Fruit fly (Drosophila melanogaster): Measurements from ENCODE around the gene CG17294.

Gene CG17294

DNA sequence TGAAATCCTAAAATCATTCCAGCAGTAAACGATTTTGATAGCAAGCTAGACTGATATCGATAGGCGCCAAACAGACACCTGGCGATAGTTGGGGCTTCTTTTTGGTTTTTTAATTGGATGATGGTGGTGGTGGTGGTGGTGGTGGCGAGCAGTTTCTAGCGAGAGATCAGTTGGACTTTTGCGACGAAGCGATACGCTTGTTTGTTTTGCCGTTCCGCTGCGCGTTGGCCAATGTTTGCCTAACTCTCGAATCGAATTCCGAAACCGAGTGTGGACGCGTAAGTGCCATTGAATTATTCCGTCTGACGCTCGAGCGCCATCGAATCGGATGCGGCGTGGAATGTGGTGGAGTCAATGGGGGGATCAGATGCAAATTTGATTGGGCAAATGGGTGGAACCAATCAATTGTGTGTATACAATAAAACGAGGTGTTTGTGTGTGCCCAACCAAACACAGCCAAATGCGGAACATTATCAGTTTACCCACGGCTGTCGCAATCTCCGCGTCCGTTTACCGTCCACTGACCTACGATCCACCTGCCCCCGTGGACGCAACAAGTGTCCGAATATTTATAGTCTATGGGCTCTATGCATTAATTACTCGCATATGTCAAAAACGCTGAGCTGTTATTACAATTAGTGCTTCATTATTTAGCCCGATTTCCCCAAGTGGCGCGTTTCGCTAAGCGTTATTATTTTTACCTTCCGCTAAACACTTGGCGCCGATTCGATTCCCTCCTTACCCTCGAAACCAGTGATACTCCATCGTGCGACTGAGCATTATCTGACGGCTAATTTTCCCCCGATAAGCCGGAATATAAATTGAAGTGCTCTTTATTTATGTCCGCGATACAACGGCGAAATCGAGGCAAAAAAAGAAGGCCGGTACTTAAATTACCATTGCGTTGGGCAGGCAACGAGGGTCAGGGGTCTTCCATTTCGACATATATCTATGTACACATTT is 6.2 kb upstream of the CG17294 start, which contains the start of gene CG17292 (continued):
- TF ChIP-seq CG12769 (tag; optimal IDR thresholded peaks at IDR 0.05) (peak; percentile 75), CG32532 (GFP tag; IDR thresholded peaks at IDR 0.05) (peak; percentile 72), CG12942 (GFP tag; optimal IDR thresholded peaks at IDR 0.05) (peak; percentile 26), unpg (GFP tag; optimal IDR thresholded peaks at IDR 0.05) (peak; percentile 38), Awh (GFP tag; IDR thresholded peaks at IDR 0.05) (peak; percentile 77; the same call in 1 of the 2 replicates), CG2199 (GFP tag; IDR thresholded peaks at IDR 0.05) (no peak), Stat92E (GFP tag; optimal IDR thresholded peaks at IDR 0.05) (no peak), chm (GFP tag; IDR thresholded peaks at IDR 0.05) (peak; percentile 60; the same call in 1 of the 2 replicates), CG8290 (GFP tag; optimal IDR thresholded peaks at IDR 0.05) (no peak), CG8290 (tag; optimal IDR thresholded peaks at IDR 0.05) (peak in 1 of 2 experiments; percentile 88), rib (GFP tag; IDR thresholded peaks at IDR 0.05) (peak; percentile 92), CG10979 (tag; optimal IDR thresholded peaks at IDR 0.05) (peak; percentile 8), CG17361 (GFP tag; IDR thresholded peaks at IDR 0.05) (no peak), CG8944 (GFP tag; optimal IDR thresholded peaks at IDR 0.05) (no peak), Trl (optimal IDR thresholded peaks at IDR 0.05) (no peak), Trl (GFP tag; optimal IDR thresholded peaks at IDR 0.05) (peak; percentile 43), sqz (GFP tag; optimal IDR thresholded peaks at IDR 0.05) (no peak), tna (GFP tag; IDR thresholded peaks at IDR 0.05; ENCODE audit: partially characterized antibody) (peak; percentile 95), Rfx (GFP tag; IDR thresholded peaks at IDR 0.05) (peak; percentile 82), CG10209 (GFP tag; optimal IDR thresholded peaks at IDR 0.05) (peak; percentile 37), knrl (GFP tag; IDR thresholded peaks at IDR 0.05; ENCODE audit: partially characterized antibody) (peak; percentile 91), CG3995 (GFP tag; optimal IDR thresholded peaks at IDR 0.05) (peak; percentile 19), CG15011 (GFP tag; optimal IDR thresholded peaks at IDR 0.05) (peak; percentile 12), CG12104 (GFP tag; optimal IDR thresholded peaks at IDR 0.05) (no peak), Dll (GFP tag; IDR thresholded peaks at IDR 0.05; ENCODE audit: partially characterized antibody) (peak; percentile 88), Ets97D (GFP tag; optimal IDR thresholded peaks at IDR 0.05) (peak; percentile 36), CG33213 (GFP tag; optimal IDR thresholded peaks at IDR 0.05) (peak; percentile 41), zen2 (GFP tag; IDR thresholded peaks at IDR 0.05; ENCODE audit: partially characterized antibody) (peak; percentile 82), row (GFP tag; IDR thresholded peaks at IDR 0.05) (peak; percentile 60), Fer1 (GFP tag; optimal IDR thresholded peaks at IDR 0.05) (peak; percentile 74), CG14667 (GFP tag; IDR thresholded peaks at IDR 0.05) (no peak), CG3838 (GFP tag; optimal IDR thresholded peaks at IDR 0.05) (no peak), so (GFP tag; IDR thresholded peaks at IDR 0.05) (peak; percentile 76; the same call in 2 of the 3 replicates), sim (GFP tag; IDR thresholded peaks at IDR 0.05) (no peak), CG13894 (tag; optimal IDR thresholded peaks at IDR 0.05) (peak; percentile 62), repo (GFP tag; optimal IDR thresholded peaks at IDR 0.05) (peak; percentile 26), CG8765 (GFP tag; IDR thresholded peaks at IDR 0.05) (no peak), B-H1 (GFP tag; IDR thresholded peaks at IDR 0.05) (no peak; the same call in 2 of the 3 replicates), al (GFP tag; IDR thresholded peaks at IDR 0.05) (no peak), Dad (GFP tag; optimal IDR thresholded peaks at IDR 0.05) (peak; percentile 65), Fer3 (tag; optimal IDR thresholded peaks at IDR 0.05) (peak; percentile 30), ssp (GFP tag; IDR thresholded peaks at IDR 0.05) (peak; percentile 14; the same call in 1 of the 2 replicates), gfzf (GFP tag; optimal IDR thresholded peaks at IDR 0.05) (peak; percentile 53), CG8281 (tag; optimal IDR thresholded peaks at IDR 0.05) (no peak), twi (tag; optimal IDR thresholded peaks at IDR 0.05) (no peak), CG7987 (GFP tag; optimal IDR thresholded peaks at IDR 0.05) (peak; percentile 55), CG34422 (GFP tag; IDR thresholded peaks at IDR 0.05) (peak; percentile 77; the same call in 1 of the 3 replicates), CrebB (tag; optimal IDR thresholded peaks at IDR 0.05) (peak; percentile 85), z (GFP tag; IDR thresholded peaks at IDR 0.05) (peak; percentile 15; the same call in 1 of the 3 replicates)
